Worm (Caenorhabditis elegans) whole organism, early embryonic: ENCODE measurements around the gene ins-5.

Experiments used
- F13C5.2 ChIP-seq: sonication (generic microtip); optimal IDR thresholded peaks from 2 replicates; lab custom pipeline; 2017; ENCODE audit warnings: mild to moderate bottlenecking, missing genetic modification characterization, inconsistent platforms, missing compliant biosample characterization
- ama-1 ChIP-seq: fragments of 150-350 bp; optimal IDR thresholded peaks from 2 replicates; lab custom pipeline; 2014
- ceh-36 ChIP-seq: sonication (generic microtip); optimal IDR thresholded peaks from 2 replicates; lab custom pipeline; 2016; ENCODE audit warnings: missing genetic modification characterization, inconsistent platforms, missing compliant biosample characterization
- flt-1 ChIP-seq: fragments of 200-800 bp; sonication (Bioruptor generic); IDR thresholded peaks from 2 replicates; pipeline ENCODE4 v1.3.6; 2022; ENCODE audit warnings: missing genetic modification characterization, missing compliant biosample characterization
- tra-4 ChIP-seq: sonication (generic microtip); optimal IDR thresholded peaks from 2 replicates; lab custom pipeline; 2017; ENCODE audit warnings: missing genetic modification characterization, missing compliant biosample characterization

- TF ChIP-seq ama-1 (lab: Kevin White, UChicago) (no peak), F13C5.2 (tag; lab: Kevin White, UChicago) (peak; percentile 71), flt-1 (GFP tag; lab: Robert Waterston, UW) (peak; percentile 70), ceh-36 (tag; lab: Kevin White, UChicago) (peak; percentile 55), tra-4 (tag; lab: Kevin White, UChicago) (no peak)
These were observed 50.3 kb downstream of the ins-5 start, which contains the start of the genes R12C12.6 and ran-5 for ce11 chrII:6047639-6048159.
